Fruit fly (Drosophila melanogaster) whole organism, embryonic: ENCODE data around the gene CG18563.

ENCODE experiments used
- Awh ChIP-seq: fragments of 200-800 bp; sonication (Bioruptor generic); IDR thresholded peaks from 2 replicates; pipeline ENCODE4, ENCODE4 v1.3.6; 2022; ENCODE audit warnings: missing biosample characterization, missing genetic modification characterization
- CG1024 ChIP-seq: fragments of 200-800 bp; sonication (Bioruptor generic); IDR thresholded peaks from 2 replicates; pipeline ENCODE4 v1.3.6; 2022; ENCODE audit warnings: missing biosample characterization, missing genetic modification characterization
- CG13123 ChIP-seq: fragments of 200-800 bp; sonication (Bioruptor generic); optimal IDR thresholded peaks from 2 replicates; lab custom pipeline; 2016; ENCODE audit warnings: missing biosample characterization, missing genetic modification characterization
- CG13775 ChIP-seq: fragments of 200-800 bp; sonication (Bioruptor generic); optimal IDR thresholded peaks from 3 replicates; lab custom pipeline; 2017; ENCODE audit warnings: missing biosample characterization, mild to moderate bottlenecking, missing genetic modification characterization
- CG18262 ChIP-seq: fragments of 200-800 bp; optimal IDR thresholded peaks from 3 replicates; lab custom pipeline; 2019; ENCODE audit warnings: missing biosample characterization, mild to moderate bottlenecking, missing genetic modification characterization, moderate library complexity
- CG2199 ChIP-seq: fragments of 200-800 bp; sonication (Bioruptor generic); IDR thresholded peaks from 3 replicates; pipeline ENCODE4 v1.3.6; 2022; ENCODE audit warnings: missing biosample characterization, missing genetic modification characterization
- ara ChIP-seq: fragments of 200-800 bp; sonication (Bioruptor generic); IDR thresholded peaks from 2 replicates; pipeline ENCODE4 v1.3.6; 2022; ENCODE audit warnings: missing biosample characterization, missing genetic modification characterization
- bigmax ChIP-seq: fragments of 200-800 bp; sonication (Bioruptor generic); optimal IDR thresholded peaks from 2 replicates; lab custom pipeline; 2018; ENCODE audit warnings: missing biosample characterization, mild to moderate bottlenecking, missing genetic modification characterization
- dmrt99B ChIP-seq: fragments of 200-800 bp; sonication (Bioruptor generic); optimal IDR thresholded peaks from 2 replicates; lab custom pipeline; 2018; ENCODE audit warnings: missing biosample characterization, mild to moderate bottlenecking, missing genetic modification characterization, moderate library complexity
- fru ChIP-seq: fragments of >200 bp; optimal IDR thresholded peaks from 2 replicates; lab custom pipeline; 2017
- grau ChIP-seq: fragments of 200-800 bp; optimal IDR thresholded peaks from 3 replicates; lab custom pipeline; 2019; ENCODE audit warnings: missing biosample characterization, mild to moderate bottlenecking, missing genetic modification characterization, moderate library complexity
- ken ChIP-seq: fragments of 200-800 bp; sonication (Bioruptor generic); IDR thresholded peaks from 3 replicates; pipeline ENCODE4 v1.3.6; 2022; ENCODE audit warnings: missing biosample characterization, missing genetic modification characterization
- sqz ChIP-seq: fragments of 200-800 bp; sonication (Bioruptor generic); optimal IDR thresholded peaks from 3 replicates; lab custom pipeline; 2018; ENCODE audit warnings: missing biosample characterization, mild to moderate bottlenecking, missing genetic modification characterization

DNA sequence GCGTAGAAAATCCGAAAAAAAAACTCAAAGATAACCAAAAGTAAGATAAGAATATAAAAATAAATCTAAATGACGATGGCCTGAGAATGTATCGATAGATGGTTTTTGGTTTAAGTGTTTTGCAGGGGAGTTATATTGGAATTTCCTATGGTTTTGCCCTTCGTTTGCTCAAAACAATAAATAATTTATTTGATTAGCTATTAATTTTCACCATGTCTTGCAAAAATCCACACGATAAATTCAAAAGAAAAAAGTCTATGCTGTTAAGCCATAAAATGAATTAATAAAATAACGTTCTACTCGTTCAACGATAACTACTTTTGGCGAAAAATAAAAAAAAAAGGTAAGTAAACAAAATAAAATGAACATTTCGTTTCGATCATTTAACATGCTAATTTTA, 10.8 kb downstream of the CG18563 start:
- TF ChIP-seq CG13775 (no peak), fru (lab: Kevin White, UChicago) (no peak), CG1024 (GFP tag; lab: Robert Waterston, UW) (no peak), CG18262 (tag; lab: Kevin White, UChicago) (no peak), dmrt99B (tag; lab: Kevin White, UChicago) (no peak), Awh (GFP tag; lab: Robert Waterston, UW) (no peak), sqz (no peak), ken (GFP tag; lab: Robert Waterston, UW) (no peak), CG2199 (no peak), CG13123 (no peak), grau (tag; lab: Kevin White, UChicago) (no peak), bigmax (GFP tag; lab: Kevin White, UChicago) (no peak), ara (GFP tag; lab: Robert Waterston, UW) (no peak)
